Fruit fly (Drosophila melanogaster) whole organism, embryonic: ENCODE measurements around the gene Cby.

Experiments
- Asciz ChIP-seq: fragments of 200-800 bp; sonication (Bioruptor generic); optimal IDR thresholded peaks from 2 replicates; lab custom pipeline; 2017; ENCODE audit warnings: missing biosample characterization, mild to moderate bottlenecking, missing genetic modification characterization, missing genetic modification reagents
- CG1024 ChIP-seq: fragments of 200-800 bp; sonication (Bioruptor generic); IDR thresholded peaks from 2 replicates; pipeline ENCODE4 v1.3.6; 2022; ENCODE audit warnings: missing biosample characterization, missing genetic modification characterization
- CG10321 ChIP-seq: fragments of 200-800 bp; sonication (Bioruptor generic); IDR thresholded peaks from 2 replicates; pipeline ENCODE4 v1.3.6; 2022; ENCODE audit warnings: missing biosample characterization, missing genetic modification characterization
- CG10462 ChIP-seq: fragments of 200-800 bp; sonication (Bioruptor generic); optimal IDR thresholded peaks from 2 replicates; lab custom pipeline; 2016; ENCODE audit warnings: missing biosample characterization, missing genetic modification characterization
- CG10959 ChIP-seq: fragments of 200-800 bp; sonication (Bioruptor generic); IDR thresholded peaks from 2 replicates; pipeline ENCODE4 v1.3.6; 2022; ENCODE audit warnings: missing biosample characterization, missing genetic modification characterization
- CG15696 ChIP-seq: fragments of 200-800 bp; sonication (Bioruptor generic); optimal IDR thresholded peaks from 2 replicates; lab custom pipeline; 2019; ENCODE audit warnings: missing biosample characterization, mild to moderate bottlenecking, missing genetic modification characterization, moderate library complexity
- CG2120 ChIP-seq: fragments of 200-800 bp; sonication (Bioruptor generic); optimal IDR thresholded peaks from 3 replicates; lab custom pipeline; 2016; ENCODE audit warnings: missing biosample characterization, missing genetic modification characterization
- CG2199 ChIP-seq: fragments of 200-800 bp; sonication (Bioruptor generic); IDR thresholded peaks from 3 replicates; pipeline ENCODE4 v1.3.6; 2022; ENCODE audit warnings: missing biosample characterization, missing genetic modification characterization
- CG3407 ChIP-seq: fragments of 200-800 bp; sonication (Bioruptor generic); optimal IDR thresholded peaks from 2 replicates; lab custom pipeline; 2018; ENCODE audit warnings: missing biosample characterization, mild to moderate bottlenecking, missing genetic modification characterization
- CG42726 ChIP-seq: fragments of 200-800 bp; sonication (Bioruptor generic); IDR thresholded peaks from 2 replicates; pipeline ENCODE4 v1.3.6; 2022; ENCODE audit warnings: missing biosample characterization, missing genetic modification characterization; ENCODE audit not compliant: partially characterized antibody
- CG4360 ChIP-seq: fragments of 200-800 bp; sonication (Bioruptor generic); IDR thresholded peaks from 2 replicates; pipeline ENCODE4 v1.3.6; 2022; ENCODE audit warnings: missing biosample characterization, missing genetic modification characterization
- CG4617 ChIP-seq: fragments of 200-800 bp; sonication (Bioruptor generic); optimal IDR thresholded peaks from 3 replicates; lab custom pipeline; 2016; ENCODE audit warnings: missing biosample characterization, missing genetic modification characterization, borderline replicate concordance
- CG6272 ChIP-seq: fragments of 200-800 bp; sonication (Bioruptor generic); IDR thresholded peaks from 2 replicates; pipeline ENCODE4 v1.3.6; 2022; ENCODE audit warnings: missing biosample characterization, missing genetic modification characterization
- CG7357 ChIP-seq: fragments of 200-800 bp; sonication (Bioruptor generic); IDR thresholded peaks from 3 replicates; pipeline ENCODE4 v1.3.6; 2022; ENCODE audit warnings: missing biosample characterization, missing genetic modification characterization
- CkIIα-i1 ChIP-seq: fragments of 200-800 bp; sonication (Bioruptor generic); IDR thresholded peaks from 2 replicates; pipeline ENCODE4 v1.3.6; 2022; ENCODE audit warnings: missing biosample characterization, missing genetic modification characterization
- Dad ChIP-seq: fragments of 200-800 bp; sonication (Bioruptor generic); optimal IDR thresholded peaks from 3 replicates; lab custom pipeline; 2016; ENCODE audit warnings: missing biosample characterization, missing genetic modification characterization
- Ets65A ChIP-seq: fragments of 200-800 bp; sonication (Bioruptor generic); peaks from one replicate; lab custom pipeline; 2016; ENCODE audit warnings: missing biosample characterization, missing genetic modification characterization
- Fer1 ChIP-seq: fragments of 200-800 bp; sonication (Bioruptor generic); optimal IDR thresholded peaks from 2 replicates; lab custom pipeline; 2017; ENCODE audit warnings: missing biosample characterization, mild to moderate bottlenecking, missing genetic modification characterization
- Gsc ChIP-seq: fragments of 200-800 bp; sonication (Bioruptor generic); IDR thresholded peaks from 2 replicates; pipeline ENCODE4 v1.3.6; 2022; ENCODE audit warnings: missing biosample characterization, missing genetic modification characterization
- HLHmδ ChIP-seq: fragments of 200-800 bp; sonication (Bioruptor generic); optimal IDR thresholded peaks from 2 replicates; lab custom pipeline; 2018; ENCODE audit warnings: missing biosample characterization, mild to moderate bottlenecking, missing genetic modification characterization, moderate library complexity
- HmgZ ChIP-seq: fragments of 200-800 bp; sonication (Bioruptor generic); optimal IDR thresholded peaks from 2 replicates; lab custom pipeline; 2018; ENCODE audit warnings: missing biosample characterization, mild to moderate bottlenecking, missing genetic modification characterization
- Hr39 ChIP-seq: fragments of >200 bp; optimal IDR thresholded peaks from 2 replicates; lab custom pipeline; 2017
- Hr78 ChIP-seq, 2 experiments: fragments of 200-800 bp in 1 of 2; fragments of >200 bp in 1 of 2; sonication (Bioruptor generic) in 1 of 2; optimal IDR thresholded peaks; 2 replicates each; lab custom pipeline; 2017 to 2019; ENCODE audit warnings: missing biosample characterization in 2 of 2, missing genetic modification characterization in 2 of 2, mild to moderate bottlenecking in 1 of 2, moderate library complexity in 1 of 2
- Mes4 ChIP-seq: fragments of 200-800 bp; sonication (Bioruptor generic); optimal IDR thresholded peaks from 2 replicates; lab custom pipeline; 2016; ENCODE audit warnings: missing biosample characterization, missing genetic modification characterization
- Oli ChIP-seq: fragments of 200-800 bp; sonication (Bioruptor generic); optimal IDR thresholded peaks from 2 replicates; lab custom pipeline; 2018; ENCODE audit warnings: missing biosample characterization, mild to moderate bottlenecking, missing genetic modification characterization, moderate library complexity
- Ravus ChIP-seq: fragments of 200-800 bp; sonication (Bioruptor generic); IDR thresholded peaks from 2 replicates; pipeline ENCODE4 v1.3.6; 2022; ENCODE audit warnings: missing biosample characterization, missing genetic modification characterization
- Six4 ChIP-seq: fragments of 200-800 bp; sonication (Bioruptor generic); optimal IDR thresholded peaks from 2 replicates; lab custom pipeline; 2016; ENCODE audit warnings: missing biosample characterization, missing genetic modification characterization
- al ChIP-seq: fragments of 200-800 bp; sonication (Bioruptor generic); IDR thresholded peaks from 2 replicates; pipeline ENCODE4 v1.3.6; 2022; ENCODE audit warnings: missing biosample characterization, missing genetic modification characterization
- cad ChIP-seq: fragments of >200 bp; optimal IDR thresholded peaks from 2 replicates; lab custom pipeline; 2017; ENCODE audit warnings: missing biosample characterization, missing genetic modification characterization
- chn ChIP-seq: fragments of 200-800 bp; sonication (Bioruptor generic); optimal IDR thresholded peaks from 2 replicates; lab custom pipeline; 2016; ENCODE audit warnings: missing biosample characterization, missing genetic modification characterization
- ems ChIP-seq: fragments of 200-800 bp; sonication (Bioruptor generic); optimal IDR thresholded peaks from 3 replicates; lab custom pipeline; 2016; ENCODE audit warnings: missing biosample characterization, missing genetic modification characterization
- fu2 ChIP-seq: fragments of 200-800 bp; sonication (Bioruptor generic); optimal IDR thresholded peaks from 2 replicates; lab custom pipeline; 2016; ENCODE audit warnings: missing biosample characterization, missing genetic modification characterization
- gsb ChIP-seq: fragments of 200-800 bp; sonication (Bioruptor generic); IDR thresholded peaks from 2 replicates; pipeline ENCODE4 v1.3.6; 2022; ENCODE audit warnings: missing biosample characterization, missing genetic modification characterization
- kah ChIP-seq: fragments of 200-800 bp; sonication (Bioruptor generic); optimal IDR thresholded peaks from 2 replicates; lab custom pipeline; 2018; ENCODE audit warnings: missing biosample characterization, mild to moderate bottlenecking, missing genetic modification characterization
- lab ChIP-seq: fragments of 200-800 bp; sonication (Bioruptor generic); optimal IDR thresholded peaks from 3 replicates; lab custom pipeline; 2017; ENCODE audit warnings: missing biosample characterization, missing genetic modification characterization, mild to moderate bottlenecking, moderate library complexity, missing genetic modification reagents
- mam ChIP-seq: fragments of 200-800 bp; sonication (Bioruptor generic); optimal IDR thresholded peaks from 3 replicates; lab custom pipeline; 2016; ENCODE audit warnings: missing biosample characterization, missing genetic modification characterization
- rib ChIP-seq: fragments of 200-800 bp; sonication (Bioruptor generic); IDR thresholded peaks from 2 replicates; pipeline ENCODE4 v1.3.6; 2022; ENCODE audit warnings: missing biosample characterization, missing genetic modification characterization
- row ChIP-seq: fragments of 200-800 bp; sonication (Bioruptor generic); IDR thresholded peaks from 3 replicates; pipeline ENCODE4 v1.3.6; 2022; ENCODE audit warnings: missing biosample characterization, missing genetic modification characterization
- scrt ChIP-seq: fragments of 200-800 bp; sonication (Bioruptor generic); optimal IDR thresholded peaks from 2 replicates; lab custom pipeline; 2018; ENCODE audit warnings: missing biosample characterization, mild to moderate bottlenecking, missing genetic modification characterization, moderate library complexity
- sens-2 ChIP-seq: fragments of 200-800 bp; sonication (Bioruptor generic); IDR thresholded peaks from 2 replicates; pipeline ENCODE4 v1.3.6; 2022; ENCODE audit warnings: missing biosample characterization, missing genetic modification characterization
- so ChIP-seq: fragments of 200-800 bp; sonication (Bioruptor generic); IDR thresholded peaks from 3 replicates; pipeline ENCODE4 v1.3.6; 2022; ENCODE audit warnings: missing biosample characterization, missing genetic modification characterization
- tap ChIP-seq: fragments of 200-800 bp; optimal IDR thresholded peaks from 3 replicates; lab custom pipeline; 2019; ENCODE audit warnings: missing biosample characterization, mild to moderate bottlenecking, missing genetic modification characterization, moderate library complexity
- tll ChIP-seq, 2 experiments: fragments of 200-800 bp in 1 of 2; fragments of >200 bp in 1 of 2; sonication (Bioruptor generic) in 1 of 2; optimal IDR thresholded peaks; 2 replicates each; lab custom pipeline; 2017 to 2019; ENCODE audit warnings: missing biosample characterization in 2 of 2, missing genetic modification characterization in 2 of 2, mild to moderate bottlenecking in 1 of 2, moderate library complexity in 1 of 2
- tna ChIP-seq: fragments of 200-800 bp; sonication (Bioruptor generic); IDR thresholded peaks from 2 replicates; pipeline ENCODE4 v1.3.6; 2022; ENCODE audit warnings: missing biosample characterization, missing genetic modification characterization; ENCODE audit not compliant: partially characterized antibody
- tup ChIP-seq: fragments of 200-800 bp; sonication (Bioruptor generic); optimal IDR thresholded peaks from 2 replicates; lab custom pipeline; 2016; ENCODE audit warnings: missing biosample characterization, mild to moderate bottlenecking, missing genetic modification characterization, moderate library complexity
- tx ChIP-seq: fragments of 200-800 bp; sonication (Bioruptor generic); optimal IDR thresholded peaks from 2 replicates; lab custom pipeline; 2016; ENCODE audit warnings: missing biosample characterization, missing genetic modification characterization
- unpg ChIP-seq: fragments of 200-800 bp; sonication (Bioruptor generic); optimal IDR thresholded peaks from 3 replicates; lab custom pipeline; 2018; ENCODE audit warnings: missing biosample characterization, mild to moderate bottlenecking, missing genetic modification characterization, moderate library complexity
- wor ChIP-seq: fragments of 200-800 bp; sonication (Bioruptor generic); IDR thresholded peaks from 2 replicates; pipeline ENCODE4 v1.3.6; 2022; ENCODE audit warnings: missing biosample characterization, missing genetic modification characterization
- zfh1 ChIP-seq: fragments of 200-800 bp; sonication (Bioruptor generic); IDR thresholded peaks from 3 replicates; pipeline ENCODE4 v1.3.6; 2022; ENCODE audit warnings: missing biosample characterization, missing genetic modification characterization

Gene Cby

dm6 chr3R:21827453-21828039, 40.3 kb upstream of the Cby start (continued):
- TF ChIP-seq CkIIα-i1 (GFP tag; lab: Robert Waterston, UW): no peak
- peak; percentile 49; the same call in 2 of the 3 replicates for TF ChIP-seq CG2199 (GFP tag; lab: Robert Waterston, UW)
- TF ChIP-seq kah: peak; percentile 59
- TF ChIP-seq tup (GFP tag; lab: Kevin White, UChicago): no peak
- no peak for TF ChIP-seq tna (GFP tag; lab: Robert Waterston, UW)
- peak; percentile 36 for TF ChIP-seq HLHmδ (GFP tag; lab: Kevin White, UChicago)

- TF ChIP-seq CG2120 (GFP tag; lab: Kevin White, UChicago): no peak
- TF ChIP-seq Ravus (GFP tag; lab: Robert Waterston, UW): no peak
- TF ChIP-seq ems: peak; percentile 43
- TF ChIP-seq Six4 (GFP tag; lab: Kevin White, UChicago): peak; percentile 50
- TF ChIP-seq HLHmδ (GFP tag; lab: Kevin White, UChicago): no peak
- peak; percentile 7 for TF ChIP-seq tap (tag; lab: Kevin White, UChicago)
- TF ChIP-seq CG6272 (GFP tag; lab: Robert Waterston, UW): peak; percentile 72
- TF ChIP-seq tx (GFP tag; lab: Kevin White, UChicago): peak; percentile 80
- TF ChIP-seq Hr39: no peak
- TF ChIP-seq CG15696: peak; percentile 63
- peak; percentile 85 for TF ChIP-seq Mes4
- TF ChIP-seq gsb (GFP tag; lab: Robert Waterston, UW): no peak
- peak; percentile 35 for TF ChIP-seq mam (GFP tag; lab: Kevin White, UChicago)
- TF ChIP-seq row (GFP tag; lab: Robert Waterston, UW): peak; percentile 86
- peak; percentile 82 for TF ChIP-seq chn
- TF ChIP-seq HmgZ: peak; percentile 20
- no peak for TF ChIP-seq al (GFP tag; lab: Robert Waterston, UW)
- peak; percentile 90 for TF ChIP-seq zfh1 (GFP tag; lab: Robert Waterston, UW)
- TF ChIP-seq CG1024 (GFP tag; lab: Robert Waterston, UW): no peak
- TF ChIP-seq unpg (GFP tag; lab: Kevin White, UChicago): peak; percentile 76
- TF ChIP-seq so (GFP tag; lab: Robert Waterston, UW): peak; percentile 45; the same call in 1 of the 3 replicates
- no peak for TF ChIP-seq CG42726
- no peak for TF ChIP-seq scrt (GFP tag; lab: Kevin White, UChicago)
- peak; percentile 40 for TF ChIP-seq CG4360 (GFP tag; lab: Robert Waterston, UW)
- TF ChIP-seq sens-2 (GFP tag; lab: Robert Waterston, UW): peak; percentile 46; the same call in 1 of the 2 replicates
- TF ChIP-seq Fer1: no peak
- TF ChIP-seq Dad (GFP tag; lab: Kevin White, UChicago): peak; percentile 27
- peak; percentile 48; the same call in 1 of the 3 replicates for TF ChIP-seq CG7357 (GFP tag; lab: Robert Waterston, UW)
- TF ChIP-seq CG10959 (GFP tag; lab: Robert Waterston, UW): peak; percentile 84
- TF ChIP-seq Asciz (GFP tag; lab: Kevin White, UChicago): peak; percentile 60
- no peak for TF ChIP-seq cad (GFP tag; lab: Kevin White, UChicago)
- TF ChIP-seq lab (GFP tag; lab: Kevin White, UChicago): no peak
- peak; percentile 2 for TF ChIP-seq CG4617 (GFP tag; lab: Kevin White, UChicago)
- TF ChIP-seq CG10321 (GFP tag; lab: Robert Waterston, UW): no peak
- peak in 1 of 2 experiments; percentile 36 for TF ChIP-seq Hr78 (GFP tag; optimal IDR thresholded peaks at IDR 0.05; lab: Kevin White, UChicago)
- TF ChIP-seq Oli: peak; percentile 82
- TF ChIP-seq tll (GFP tag; optimal IDR thresholded peaks at IDR 0.05; lab: Kevin White, UChicago): no peak
- TF ChIP-seq Ets65A (GFP tag; lab: Kevin White, UChicago): peak; percentile 93
- no peak for TF ChIP-seq fu2 (GFP tag; lab: Kevin White, UChicago)
- peak; percentile 83 for TF ChIP-seq wor (GFP tag; lab: Robert Waterston, UW)
- peak; percentile 50 for TF ChIP-seq CG3407
- TF ChIP-seq Gsc (GFP tag; lab: Robert Waterston, UW): peak; percentile 63
- peak; percentile 40 for TF ChIP-seq CG10462 (GFP tag; lab: Kevin White, UChicago)
- no peak for TF ChIP-seq rib (GFP tag; lab: Robert Waterston, UW)
Measured at dm6 chr3R:21828040-21828526, 39.7 kb upstream of the Cby start.
